Fruit fly (Drosophila melanogaster) whole organism: ENCODE measurements around the gene Hsp27.

Experiments
- Dll ChIP-seq: fragments of >200 bp; optimal IDR thresholded peaks from 2 replicates; lab custom pipeline; 2017
- usp ChIP-seq: fragments of >200 bp; optimal IDR thresholded peaks from 2 replicates; lab custom pipeline; 2017; ENCODE audit warnings: missing biosample characterization, missing genetic modification characterization, mixed read lengths

DNA sequence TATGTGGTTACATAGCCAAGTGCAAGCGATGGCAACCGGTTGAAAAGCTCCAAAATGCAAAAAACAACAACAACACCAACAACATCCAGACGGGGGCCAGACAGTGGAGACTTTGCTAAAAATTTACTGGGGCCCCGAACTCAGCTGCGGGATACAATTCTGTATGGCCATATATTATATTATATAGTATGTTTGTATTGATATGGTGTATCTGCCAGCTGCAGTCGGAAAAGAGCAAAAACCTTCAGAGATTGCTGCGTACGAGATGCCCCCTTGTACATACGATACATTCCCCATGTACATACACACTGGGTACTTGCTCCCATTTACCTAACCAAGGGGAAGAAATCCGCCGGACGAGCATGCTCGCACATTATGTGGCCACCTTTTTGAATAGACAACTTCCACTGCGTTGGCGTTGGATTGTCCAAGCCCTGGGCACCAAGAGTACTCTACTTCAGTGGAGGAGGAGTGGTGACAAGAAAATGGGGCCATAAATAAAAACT is 3.5 kb upstream of the Hsp27 start:
- TF ChIP-seq usp (GFP tag; lab: Kevin White, UChicago) = no peak
- TF ChIP-seq Dll = no peak
